Fruit fly (Drosophila melanogaster) S2 (cell line): Measurements from ENCODE around the gene CG14323.

Experiments
- CG8478 ChIP-seq: fragments of >200 bp; optimal IDR thresholded peaks from 2 replicates; lab custom pipeline; 2018
- CTCF ChIP-seq, 2 experiments: fragments of >200 bp; optimal IDR thresholded peaks; 2 replicates each; lab custom pipeline; 2018

DNA sequence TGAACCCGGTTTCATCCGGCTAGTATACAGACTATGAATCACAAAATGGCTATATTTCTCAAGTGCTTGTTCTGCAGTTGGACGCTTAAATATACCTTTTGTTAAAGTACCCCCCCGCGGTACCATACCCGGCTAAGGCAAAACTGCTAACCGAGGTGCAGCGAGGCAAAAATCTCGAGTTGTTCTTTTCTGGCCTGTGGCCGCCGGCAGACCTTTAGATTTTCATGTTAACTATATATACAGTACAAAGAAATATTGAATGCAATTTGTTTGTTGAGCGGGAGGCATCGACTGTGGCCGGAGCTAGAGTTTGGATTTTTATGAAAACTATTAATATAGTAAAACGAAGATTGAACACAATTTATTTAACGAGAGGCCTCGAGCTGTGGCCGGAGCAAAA, 6.2 kb downstream of the CG14323 start:
- no peak for TF ChIP-seq CTCF (optimal IDR thresholded peaks at IDR 0.05; lab: Kevin White, UChicago)
- TF ChIP-seq CG8478 (lab: Kevin White, UChicago), result no peak
